Worm (Caenorhabditis elegans) whole organism, dauer: ENCODE measurements around the gene ifg-1.

Experiments
- unc-62 ChIP-seq: sonication (generic microtip); optimal IDR thresholded peaks from 2 replicates; lab custom pipeline; 2017; ENCODE audit warnings: missing biosample characterization, missing genetic modification reagents, missing genetic modification characterization

Gene ifg-1

DNA sequence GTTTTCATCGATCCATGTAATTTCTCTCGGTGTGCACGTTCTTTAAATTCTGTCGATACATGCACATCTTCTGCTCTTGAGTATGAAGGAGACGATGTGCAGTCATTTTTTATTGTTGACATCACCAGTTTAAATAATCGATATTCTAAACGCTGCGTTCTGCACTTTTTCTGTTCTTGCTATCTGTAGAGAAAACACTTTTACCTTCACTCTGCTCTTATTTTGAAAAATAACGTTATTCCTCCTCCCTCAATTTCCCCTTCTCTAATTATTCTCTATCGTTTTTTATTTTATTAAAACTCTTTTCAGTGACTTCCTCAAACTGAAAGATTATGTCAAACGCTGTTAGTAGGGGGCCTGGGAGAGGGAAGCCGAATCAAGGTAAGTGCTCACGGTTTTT is at the start of gene ifg-1:
ifg-1 (plus strand) TSS at position 301 of the 400 bp plus-strand sequence.
- no peak for TF ChIP-seq unc-62 (GFP tag; lab: Kevin White, UChicago)

DNA sequence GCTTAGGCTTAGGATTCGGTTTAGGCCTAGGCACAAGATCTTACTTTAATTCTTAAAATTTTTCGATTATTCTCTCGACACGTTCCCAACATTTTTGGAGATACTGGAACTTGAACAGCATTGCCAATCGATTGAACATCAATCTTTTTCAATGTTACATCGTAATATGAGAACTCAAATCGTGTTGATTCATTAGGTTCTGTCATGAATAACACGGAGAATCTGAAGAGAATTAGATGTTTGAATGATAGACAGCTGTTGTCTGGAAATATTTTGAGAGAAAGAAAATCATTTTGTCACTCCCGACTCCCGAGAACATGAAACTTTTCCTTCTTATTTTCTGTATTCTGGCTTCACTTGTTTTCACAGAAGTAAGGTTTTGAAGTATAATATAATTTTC is 47.7 kb upstream of the ifg-1 start, which contains the start of gene T05C12.15:
T05C12.15 (plus strand) TSS at position 301 of the 400 bp plus-strand sequence.
- TF ChIP-seq unc-62 (GFP tag; lab: Kevin White, UChicago), result no peak

- no peak for TF ChIP-seq unc-62 (GFP tag; lab: Kevin White, UChicago)
Measured at ce11 chrII:8170374-8170773, 46.6 kb upstream of the ifg-1 start, which contains the start of gene T05C12.11. Gene T05C12.11 (minus strand): TSS chrII:8170474.

ce11 chrII:8173449-8173848 is 43.6 kb upstream of the ifg-1 start, which contains the start of the genes decr-1.3 and T05C12.1:
Gene decr-1.3 (minus strand): TSS chrII:8173549.
Gene T05C12.1 (plus strand): TSS chrII:8173680.
- TF ChIP-seq unc-62 (GFP tag; lab: Kevin White, UChicago), result no peak

DNA sequence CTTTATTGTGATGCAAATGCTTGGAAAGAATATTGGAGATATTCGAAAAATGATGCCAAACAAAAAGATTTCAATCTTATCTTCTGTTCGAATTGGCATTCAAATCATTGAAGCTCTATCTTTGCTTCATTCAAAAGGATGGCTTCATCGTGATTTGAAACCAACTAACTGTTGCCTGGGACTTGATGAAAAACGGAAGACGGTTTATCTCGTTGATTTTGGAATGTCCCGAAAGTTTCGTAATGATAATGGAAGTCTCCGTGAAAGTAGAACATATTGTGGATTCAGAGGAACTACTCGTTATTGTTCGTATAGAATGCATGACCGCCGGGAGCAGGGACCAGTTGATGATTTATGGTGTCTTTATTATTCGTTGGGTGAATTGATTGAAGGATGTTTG is 42.9 kb upstream of the ifg-1 start:
- no peak for TF ChIP-seq unc-62 (GFP tag; lab: Kevin White, UChicago)

- TF ChIP-seq unc-62 (GFP tag; lab: Kevin White, UChicago), result no peak
Measured at ce11 chrII:8177095-8177494, 39.9 kb upstream of the ifg-1 start, which contains the start of gene acr-14. Gene acr-14 (minus strand): TSS chrII:8177195.

DNA sequence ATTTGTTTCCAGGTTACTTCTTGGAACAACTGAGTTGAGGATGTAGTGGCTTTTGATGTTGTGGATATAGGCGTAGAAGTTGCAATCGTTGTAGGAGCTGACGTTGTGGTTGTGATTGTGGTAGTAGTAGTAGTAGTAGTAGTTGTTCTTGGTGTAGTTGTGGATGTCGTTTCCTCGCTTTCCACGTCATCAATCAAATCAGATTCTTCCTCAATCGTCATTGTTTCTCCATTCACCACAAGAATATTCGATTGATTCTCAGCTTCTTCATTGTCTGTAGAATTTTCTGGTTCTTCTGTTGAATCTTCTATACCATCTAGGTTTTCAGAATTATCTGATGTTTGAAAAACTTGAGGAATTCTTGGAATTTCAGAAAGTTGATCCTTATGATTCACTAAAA is 38.4 kb upstream of the ifg-1 start:
- no peak for TF ChIP-seq unc-62 (GFP tag; lab: Kevin White, UChicago)

ce11 chrII:8180281-8180680 is 36.7 kb upstream of the ifg-1 start, which contains the start of gene T05C12.4:
Gene T05C12.4 (minus strand): TSS chrII:8180381.
- no peak for TF ChIP-seq unc-62 (GFP tag; lab: Kevin White, UChicago)

DNA sequence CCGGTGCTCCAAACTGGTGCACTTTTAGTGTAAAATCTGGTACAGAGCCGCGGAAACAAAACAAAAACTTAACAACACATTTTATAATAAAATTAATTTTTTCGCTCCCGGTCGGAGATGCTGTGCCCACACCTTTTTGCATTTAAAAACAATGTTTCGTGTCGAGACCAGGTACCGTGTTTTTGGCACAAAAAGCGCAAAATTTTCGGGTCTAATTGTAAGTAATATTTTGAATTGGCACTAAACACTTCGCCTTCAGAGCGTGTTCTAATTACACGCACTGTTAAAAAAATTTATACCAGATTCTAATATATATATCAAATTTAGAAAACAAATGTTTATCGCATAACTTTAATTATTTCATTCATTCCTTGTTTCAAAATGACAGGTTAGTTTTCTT is 35.6 kb upstream of the ifg-1 start, which contains the start of gene dylt-3:
dylt-3 (plus strand) TSS at position 301 of the 400 bp plus-strand sequence.
- no peak for TF ChIP-seq unc-62 (GFP tag; lab: Kevin White, UChicago)

DNA sequence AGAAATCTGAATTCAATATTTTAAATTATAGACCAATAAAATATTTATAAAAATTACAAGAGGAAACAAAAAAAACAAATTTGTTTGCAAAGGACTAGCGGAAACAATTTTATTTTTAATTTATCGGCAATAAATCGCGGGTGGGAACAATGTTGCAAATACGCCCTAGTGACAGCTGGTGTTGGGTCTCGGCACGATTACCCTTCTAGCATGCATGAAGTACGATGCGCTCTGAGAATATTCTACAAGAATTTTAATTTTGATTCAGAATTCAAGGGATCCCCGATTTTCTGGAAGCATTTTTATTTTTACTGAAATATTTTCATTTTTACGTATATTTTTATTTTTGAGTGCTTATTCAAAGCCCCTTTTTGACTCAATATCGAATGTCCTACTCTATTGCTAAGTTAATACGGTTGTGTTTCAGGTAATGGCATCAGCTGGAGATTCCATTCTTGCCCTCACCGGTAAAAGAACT is 32.0 kb upstream of the ifg-1 start, which contains the start of the genes mig-5 and cct-1:
mig-5 (minus strand) TSS at position 8 of the 478 bp plus-strand sequence.
cct-1 (plus strand) TSS at position 428 of the 478 bp plus-strand sequence.
- TF ChIP-seq unc-62 (GFP tag; lab: Kevin White, UChicago), result no peak

- no peak for TF ChIP-seq unc-62 (GFP tag; lab: Kevin White, UChicago)
Measured at ce11 chrII:8187516-8187915, 29.5 kb upstream of the ifg-1 start.

DNA sequence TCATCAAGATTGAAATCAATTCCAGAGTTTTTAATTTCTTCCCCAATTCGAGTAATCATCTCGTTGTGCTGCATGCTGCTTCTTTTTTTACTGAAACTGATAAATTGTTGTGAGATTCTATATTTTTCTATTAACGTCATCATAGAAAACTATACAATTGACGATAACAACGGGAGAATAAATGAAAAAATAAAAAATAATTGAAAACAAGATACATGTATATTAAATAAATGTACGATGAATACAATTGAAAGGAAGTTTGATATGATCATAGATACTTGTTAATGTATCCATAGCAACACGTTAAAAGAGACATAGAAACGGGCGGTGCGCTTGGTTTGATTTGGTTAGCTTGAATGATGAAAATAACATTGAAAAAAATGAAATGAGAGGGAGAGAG is 26.6 kb upstream of the ifg-1 start, which contains the start of gene T05C12.8:
T05C12.8 (minus strand) TSS at position 101 of the 400 bp plus-strand sequence.
- no peak for TF ChIP-seq unc-62 (GFP tag; lab: Kevin White, UChicago)

DNA sequence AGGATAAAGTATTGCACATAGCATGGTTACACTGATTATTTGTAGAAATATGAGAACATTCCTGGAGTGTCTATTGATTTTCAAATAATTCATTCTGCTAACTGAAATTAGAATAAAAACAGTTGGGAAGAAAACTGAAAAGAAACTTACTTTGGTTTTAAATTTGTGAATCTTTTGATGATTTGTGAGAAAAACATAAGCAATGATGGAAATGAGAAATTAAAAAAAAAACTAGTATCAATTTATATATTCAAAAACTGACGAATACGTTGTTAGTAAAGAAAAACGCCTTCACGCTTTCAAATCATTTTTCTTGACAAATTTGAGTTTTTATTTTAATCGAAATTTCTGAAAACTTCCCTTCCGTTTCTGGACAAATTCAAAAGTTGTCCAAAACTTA is 23.9 kb upstream of the ifg-1 start, which contains the start of gene T05C12.9:
T05C12.9 (minus strand) TSS at position 101 of the 400 bp plus-strand sequence.
- TF ChIP-seq unc-62 (GFP tag; lab: Kevin White, UChicago), result no peak

DNA sequence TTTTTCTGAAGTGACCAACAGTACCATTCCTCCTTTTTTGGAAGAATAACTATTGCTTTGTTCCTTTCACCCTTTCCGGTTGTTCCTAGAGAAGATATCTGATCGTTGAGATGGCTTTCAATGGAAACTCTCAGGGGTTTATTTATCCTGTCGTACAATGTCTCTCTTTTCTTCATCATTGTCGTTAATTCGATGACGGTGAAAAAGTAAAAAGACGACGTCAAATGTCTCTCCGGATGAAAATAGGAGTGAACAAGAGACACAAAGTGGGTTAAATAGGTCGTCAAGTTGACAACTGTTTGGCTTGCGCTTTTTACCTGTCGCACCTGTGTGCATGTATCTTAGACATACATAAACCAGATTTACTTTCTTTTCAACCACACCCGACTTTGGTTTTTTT is 23.1 kb upstream of the ifg-1 start:
- TF ChIP-seq unc-62 (GFP tag; lab: Kevin White, UChicago), result no peak

ce11 chrII:8198503-8198902 is 18.5 kb upstream of the ifg-1 start, which contains the start of gene qua-1:
Gene qua-1 (plus strand): TSS chrII:8198803.
- no peak for TF ChIP-seq unc-62 (GFP tag; lab: Kevin White, UChicago)

- no peak for TF ChIP-seq unc-62 (GFP tag; lab: Kevin White, UChicago)
Measured at ce11 chrII:8199803-8200202, 17.2 kb upstream of the ifg-1 start.

DNA sequence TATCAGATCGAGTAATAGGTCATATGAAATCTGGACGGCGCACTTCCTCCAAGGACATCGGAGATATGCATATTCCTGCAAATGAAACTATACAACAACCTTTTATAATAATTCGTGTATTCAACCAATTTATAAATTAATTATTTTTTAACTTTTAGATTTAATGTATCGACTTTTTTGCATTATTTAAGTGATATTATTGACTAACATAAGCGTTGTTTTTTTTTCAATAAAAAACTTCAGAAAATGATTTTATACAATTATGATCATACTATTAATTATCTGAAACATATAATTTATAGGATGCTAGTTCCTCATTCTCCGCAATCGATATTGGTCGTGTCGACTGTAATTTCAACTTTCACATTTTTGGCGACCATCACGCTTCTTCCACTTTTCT is 13.0 kb upstream of the ifg-1 start, which contains the start of gene col-76:
col-76 (plus strand) TSS at position 301 of the 400 bp plus-strand sequence.
- TF ChIP-seq unc-62 (GFP tag; lab: Kevin White, UChicago), result no peak
